Fruit fly (Drosophila melanogaster): Measurements from ENCODE around the gene Atpalpha.

Gene Atpalpha

DNA sequence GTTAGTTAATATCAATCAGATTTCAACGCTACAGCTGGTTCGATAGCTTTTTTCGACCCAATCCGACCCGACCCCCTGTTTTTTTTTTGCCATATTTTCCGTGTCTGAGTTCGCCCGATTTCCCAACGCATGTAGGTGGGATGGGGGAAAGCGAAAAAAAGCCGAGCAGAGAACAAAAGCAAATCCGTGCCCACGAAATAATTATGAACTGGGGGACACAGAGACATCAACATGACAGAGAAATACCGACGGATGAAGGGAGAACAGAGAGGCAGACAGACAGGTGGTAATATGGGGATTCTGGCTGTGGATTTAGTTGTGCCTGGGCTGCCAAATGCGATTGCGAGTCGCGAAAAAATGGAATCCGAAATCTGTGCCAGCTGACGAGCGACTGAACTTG, 40.5 kb downstream of the Atpalpha start:
- TF ChIP-seq CG17801 (GFP tag; optimal IDR thresholded peaks at IDR 0.05; ENCODE audit: partially characterized antibody), result no peak

DNA sequence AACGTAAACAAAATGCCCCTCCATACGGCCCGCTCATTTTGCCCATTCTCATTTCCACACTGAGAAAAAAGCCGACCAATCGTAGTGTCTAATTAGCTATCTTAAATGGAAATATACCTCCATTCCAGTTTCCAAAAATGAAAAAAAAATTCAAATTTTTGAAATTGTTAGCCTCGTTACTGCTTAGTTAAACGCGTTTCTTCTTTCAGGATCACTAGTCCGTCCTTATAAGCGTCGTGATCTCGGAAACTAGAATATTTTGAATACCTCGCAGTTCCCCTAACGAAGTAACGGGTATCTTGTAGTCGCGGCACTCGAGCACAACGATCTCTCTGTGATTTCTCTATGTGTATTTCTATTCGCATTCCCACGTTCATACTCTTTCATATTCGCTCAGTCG, 41.1 kb downstream of the Atpalpha start:
- peak; percentile 35 for TF ChIP-seq CG17801 (GFP tag; optimal IDR thresholded peaks at IDR 0.05; ENCODE audit: partially characterized antibody)

DNA sequence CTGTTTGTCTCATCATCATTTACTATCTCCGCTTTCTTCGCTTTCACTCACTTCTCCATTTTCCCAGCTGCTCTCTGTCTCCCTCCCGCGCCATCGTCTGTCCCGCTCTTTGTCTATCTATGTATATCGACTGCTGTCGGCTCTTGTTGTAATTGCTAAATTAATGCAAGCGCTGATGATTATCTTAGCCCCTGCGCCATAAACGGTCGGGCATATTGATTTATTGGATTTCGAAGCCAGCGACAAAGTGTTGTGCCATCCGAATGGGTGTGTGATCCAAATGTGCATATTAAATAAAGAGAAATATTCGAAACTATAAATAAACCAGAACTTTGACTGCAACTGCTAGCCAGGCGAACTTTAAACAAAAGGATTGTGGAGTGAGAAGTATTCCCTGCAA, 41.9 kb downstream of the Atpalpha start:
- TF ChIP-seq CG17801 (GFP tag; optimal IDR thresholded peaks at IDR 0.05; ENCODE audit: partially characterized antibody), result no peak

DNA sequence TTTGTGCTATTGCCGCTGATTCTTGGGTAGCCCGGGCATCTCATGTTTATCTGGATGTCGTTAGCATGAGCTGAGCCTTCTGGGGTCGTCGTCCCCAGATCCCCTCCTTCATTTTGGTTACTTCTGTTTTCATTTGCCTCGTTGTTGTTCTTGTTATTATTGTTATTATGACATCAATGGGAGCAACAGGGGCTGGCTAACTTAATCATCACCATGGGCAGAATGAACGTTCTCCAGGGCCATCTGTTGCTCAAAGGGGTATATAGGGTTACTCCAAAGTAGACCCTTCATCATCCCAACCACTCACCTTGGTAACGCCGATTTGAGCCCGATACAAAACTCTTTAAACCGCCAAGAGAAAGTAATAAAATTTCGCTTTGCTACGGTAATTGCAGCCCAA, 49.8 kb downstream of the Atpalpha start:
- TF ChIP-seq CG17801 (GFP tag; optimal IDR thresholded peaks at IDR 0.05; ENCODE audit: partially characterized antibody), result no peak

DNA sequence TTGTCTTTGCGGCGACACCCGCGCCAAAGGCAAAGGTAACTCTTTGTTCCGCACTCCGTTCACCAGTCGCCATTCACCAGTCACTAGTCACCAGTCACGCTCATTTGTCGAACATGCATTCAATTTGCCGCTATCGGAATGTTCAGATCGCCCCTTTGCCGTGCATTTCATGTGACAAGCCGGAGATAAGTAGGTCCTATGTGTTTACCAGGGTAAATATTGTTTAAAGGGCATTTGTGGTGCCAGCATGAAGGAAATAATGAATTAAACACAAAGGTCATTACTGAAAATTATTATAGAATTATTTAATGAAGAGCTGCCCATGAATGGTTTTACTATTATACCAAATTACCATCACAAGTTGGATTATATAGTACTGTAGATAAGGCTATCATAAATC, 52.6 kb downstream of the Atpalpha start:
- no peak for TF ChIP-seq CG17801 (GFP tag; optimal IDR thresholded peaks at IDR 0.05; ENCODE audit: partially characterized antibody)

DNA sequence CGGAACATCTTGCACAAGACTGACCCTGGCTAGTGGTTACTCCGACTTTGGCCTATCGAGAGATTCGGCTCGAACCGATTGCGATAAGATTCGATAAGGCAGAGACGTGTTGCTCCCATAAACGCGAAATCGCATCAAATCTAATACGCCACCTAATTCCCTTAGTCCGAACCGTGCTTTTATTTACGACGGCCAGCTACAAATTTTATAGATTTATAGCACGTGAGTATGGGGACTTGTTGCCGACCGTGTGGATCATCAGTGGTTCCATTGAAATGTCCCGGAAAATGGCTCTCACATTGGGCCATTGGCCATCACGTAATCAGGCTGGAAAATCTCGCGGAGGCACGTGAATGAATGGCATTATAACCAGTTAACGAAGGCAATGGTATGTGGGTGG, 58.5 kb downstream of the Atpalpha start, which contains the start of gene Alp5:
Alp5 (minus strand) TSS at position 24 of the 400 bp plus-strand sequence.
- TF ChIP-seq CG17801 (GFP tag; optimal IDR thresholded peaks at IDR 0.05; ENCODE audit: partially characterized antibody), result no peak

DNA sequence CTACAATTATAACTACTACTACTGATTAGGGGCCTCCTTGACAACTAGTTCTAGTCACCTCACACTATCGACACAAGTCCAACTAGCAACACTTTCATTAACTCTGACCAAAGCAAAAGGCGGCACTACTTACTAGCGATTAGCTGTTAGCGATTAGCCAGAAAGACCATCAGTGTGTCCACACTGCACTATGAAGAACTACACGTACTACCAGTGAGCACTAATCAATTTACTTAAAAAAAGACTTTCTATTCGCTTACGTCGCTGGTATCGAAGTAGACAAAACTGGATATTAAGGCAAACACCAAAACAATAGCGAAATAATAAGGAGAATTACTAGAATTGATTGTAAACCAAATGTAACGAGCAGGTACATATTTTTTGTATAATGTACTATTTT, 65.3 kb downstream of the Atpalpha start:
- no peak for TF ChIP-seq CG17801 (GFP tag; optimal IDR thresholded peaks at IDR 0.05; ENCODE audit: partially characterized antibody)

DNA sequence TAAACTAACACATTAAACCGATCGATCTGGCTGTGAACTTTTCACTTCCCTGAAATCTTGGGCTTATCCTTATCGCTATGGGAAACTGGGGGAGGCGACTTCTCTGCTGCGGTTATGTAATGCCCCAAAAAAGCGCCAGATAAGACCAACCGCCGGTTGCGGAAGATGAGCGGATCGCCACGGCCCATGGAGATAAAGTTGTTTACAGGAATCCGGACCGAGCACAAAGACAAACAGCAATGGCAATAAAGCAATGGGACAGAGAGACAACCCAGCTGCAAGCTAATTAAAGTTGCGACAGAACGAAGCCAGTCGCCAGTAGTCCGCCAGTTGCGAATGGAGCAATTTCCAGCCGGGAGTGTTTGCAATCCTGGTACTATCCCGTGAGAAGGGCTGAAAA, 67.1 kb downstream of the Atpalpha start, which contains the start of gene CG5697:
CG5697 (plus strand) TSS at position 314 of the 400 bp plus-strand sequence.
- no peak for TF ChIP-seq CG17801 (GFP tag; optimal IDR thresholded peaks at IDR 0.05; ENCODE audit: partially characterized antibody)

DNA sequence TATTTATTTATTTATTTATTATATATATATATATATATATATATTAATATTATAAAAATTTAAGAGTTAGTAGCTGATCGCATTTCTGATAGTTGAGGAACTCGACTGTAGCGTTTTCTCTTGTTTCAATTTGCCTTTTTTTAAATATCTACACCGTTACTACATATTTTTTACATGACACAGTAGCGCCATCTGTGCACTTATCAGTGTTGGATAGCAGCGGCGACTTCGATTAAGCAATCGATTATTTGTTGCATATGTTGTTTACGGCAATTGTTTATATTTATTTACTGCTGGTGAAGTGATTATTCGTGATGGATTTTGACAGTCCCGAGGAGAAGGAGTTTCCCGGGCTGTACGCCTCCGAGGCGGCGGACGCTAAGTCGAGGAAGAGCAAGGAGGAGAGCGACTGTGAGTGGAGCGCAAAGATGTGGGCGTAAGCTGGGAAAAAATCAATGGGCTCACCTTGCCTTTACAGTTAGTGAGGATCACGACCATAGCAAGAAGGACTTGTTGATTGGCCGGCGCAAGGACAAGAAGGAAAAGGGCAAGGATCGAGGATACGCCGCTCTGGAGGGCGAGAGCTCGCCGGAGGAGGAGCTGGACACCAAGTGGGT, 69.1 kb downstream of the Atpalpha start, which contains the start of gene Rlip:
Rlip (plus strand) TSS at position 221 of the 617 bp plus-strand sequence.
- peak; percentile 69 for TF ChIP-seq CG17801 (GFP tag; optimal IDR thresholded peaks at IDR 0.05; ENCODE audit: partially characterized antibody)

DNA sequence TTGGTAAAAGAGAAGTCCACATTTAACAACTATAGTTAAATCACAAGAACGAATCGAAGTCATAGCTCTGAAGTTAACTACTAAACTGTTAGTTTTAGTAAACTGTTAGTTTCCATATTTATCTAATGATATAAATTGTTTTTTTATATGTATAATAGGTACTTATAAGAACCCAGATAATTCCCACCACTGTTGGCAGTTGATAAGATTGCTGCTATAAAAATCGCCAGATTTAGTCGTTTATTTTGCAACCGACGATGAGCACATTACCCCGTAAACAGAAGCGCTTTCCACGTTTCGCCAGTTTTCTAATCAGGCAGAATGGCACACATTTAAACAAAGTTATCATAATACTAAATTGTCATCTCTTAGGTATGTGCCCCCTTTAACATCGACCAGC, 70.6 kb downstream of the Atpalpha start:
- no peak for TF ChIP-seq CG17801 (GFP tag; optimal IDR thresholded peaks at IDR 0.05; ENCODE audit: partially characterized antibody)

DNA sequence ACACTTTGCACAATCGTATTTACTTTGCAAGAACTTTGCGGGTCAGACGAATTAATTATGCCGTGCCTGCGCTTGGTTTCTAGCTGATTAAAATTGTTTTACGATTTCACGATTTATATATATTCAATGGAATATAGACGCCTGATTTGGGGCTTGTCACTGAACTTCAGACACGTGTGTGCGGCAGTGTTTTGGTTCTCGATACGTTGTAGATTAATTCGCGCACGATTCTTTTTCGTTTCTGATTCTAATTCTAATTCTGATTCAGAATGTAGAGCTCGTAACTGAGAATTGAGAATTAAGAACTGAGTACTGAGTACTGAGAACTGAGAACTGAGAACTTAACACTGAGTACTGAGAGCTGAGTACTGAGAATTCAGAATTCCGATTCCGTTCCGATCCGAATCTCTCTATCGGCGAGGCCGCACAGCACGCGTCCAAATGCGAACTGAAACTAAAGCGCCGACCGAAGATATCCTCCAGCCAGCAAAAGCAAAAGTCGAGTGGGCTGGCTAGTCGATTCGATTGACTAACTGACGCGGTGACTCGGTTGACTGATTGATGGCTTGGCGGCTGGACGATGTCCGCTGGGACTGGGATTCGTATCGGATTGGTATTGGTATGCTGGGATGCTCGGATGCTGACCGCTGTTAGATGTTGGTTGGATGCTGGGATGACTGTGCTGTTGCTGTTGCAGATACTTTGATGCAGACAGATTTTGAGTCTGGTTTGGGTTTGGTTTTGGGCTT, 74.4 kb downstream of the Atpalpha start:
- no peak for TF ChIP-seq CG17801 (GFP tag; optimal IDR thresholded peaks at IDR 0.05; ENCODE audit: partially characterized antibody)

DNA sequence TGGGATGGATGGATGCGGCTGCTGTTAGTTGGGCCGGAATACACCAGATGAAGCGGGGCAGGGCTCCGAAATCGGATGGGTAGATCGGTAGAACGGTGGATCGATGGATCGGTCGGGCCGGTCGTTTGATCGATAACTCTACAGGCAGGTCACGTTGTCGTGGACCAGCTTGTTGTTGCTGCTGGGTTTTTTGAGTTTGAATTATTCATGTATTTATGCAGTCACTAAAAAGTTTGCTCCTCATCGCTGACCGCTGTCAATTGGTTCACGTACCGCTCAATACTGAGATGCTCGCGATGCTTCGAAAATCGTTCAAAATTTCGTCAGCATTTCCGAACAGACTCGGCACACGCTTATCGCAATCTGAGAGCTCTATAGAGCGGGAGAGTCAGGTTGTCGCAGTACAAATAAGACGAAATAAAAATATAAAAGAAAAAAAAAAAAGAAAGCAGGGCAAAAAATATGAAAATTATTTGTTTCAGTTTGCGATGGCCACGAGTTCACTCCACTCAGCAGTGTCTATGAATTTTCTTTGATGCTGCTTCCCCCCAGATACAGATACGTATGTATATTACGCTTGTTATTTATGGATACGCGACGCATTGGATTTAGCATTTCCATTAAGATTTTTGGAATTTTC, 75.5 kb downstream of the Atpalpha start, which contains the start of gene peg:
peg (minus strand) TSS at position 262 of the 640 bp plus-strand sequence.
- no peak for TF ChIP-seq CG17801 (GFP tag; optimal IDR thresholded peaks at IDR 0.05; ENCODE audit: partially characterized antibody)

DNA sequence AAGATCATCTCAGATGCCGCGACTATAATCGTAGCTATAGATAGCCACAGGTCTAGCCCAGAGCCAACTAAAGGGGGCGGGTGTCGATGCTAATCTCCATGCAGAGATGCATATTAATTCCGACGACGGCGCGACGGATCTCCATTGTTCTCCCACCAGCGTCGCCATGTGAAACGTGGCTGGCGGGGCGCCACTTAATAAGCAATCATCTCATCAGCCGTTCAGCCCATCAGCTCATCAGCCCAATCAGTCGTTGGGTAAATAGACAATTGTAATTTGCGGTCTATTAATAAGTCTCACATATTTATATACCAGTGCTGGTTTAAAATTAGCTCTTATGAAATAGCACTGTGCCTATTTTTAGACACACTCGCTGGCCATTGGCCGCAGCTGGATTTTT, 77.0 kb downstream of the Atpalpha start:
- no peak for TF ChIP-seq CG17801 (GFP tag; optimal IDR thresholded peaks at IDR 0.05; ENCODE audit: partially characterized antibody)

Data from ovary, adult (tissue).